Worm (Caenorhabditis elegans): ENCODE results near the gene capg-2.

ce11 chrV:12241126-12241525 lies 30.5 kb upstream of the capg-2 start, which contains the start of gene ttr-22:
- TF ChIP-seq pha-4 (tag; optimal IDR thresholded peaks at IDR 0.05) (no peak), nhr-12 (tag; optimal IDR thresholded peaks at IDR 0.05) (no peak), nhr-11 (tag; optimal IDR thresholded peaks at IDR 0.05) (no peak), pqm-1 (tag; optimal IDR thresholded peaks at IDR 0.05) (no peak), fkh-2 (tag; optimal IDR thresholded peaks at IDR 0.05) (no peak), ama-1 (optimal IDR thresholded peaks at IDR 0.05) (no peak)

All from whole organism, L3 larva.